Fruit fly (Drosophila melanogaster) whole organism, pupa: ENCODE data around the gene CG14963.

Experiments
- CG10348 ChIP-seq: fragments of 200-800 bp; sonication (Bioruptor generic); IDR thresholded peaks from 2 replicates; pipeline ENCODE4 v1.3.6; 2022; ENCODE audit warnings: missing biosample characterization, missing genetic modification characterization
- CG12605 ChIP-seq: fragments of 200-800 bp; sonication (Bioruptor generic); IDR thresholded peaks from 2 replicates; pipeline ENCODE4 v1.3.6; 2022; ENCODE audit warnings: missing biosample characterization, missing genetic modification characterization
- CG13204 ChIP-seq: fragments of 200-800 bp; sonication (Bioruptor generic); optimal IDR thresholded peaks from 2 replicates; lab custom pipeline; 2018; ENCODE audit warnings: missing biosample characterization, mild to moderate bottlenecking, missing genetic modification characterization, moderate library complexity
- D1 ChIP-seq: fragments of 200-800 bp; sonication (Bioruptor generic); optimal IDR thresholded peaks from 2 replicates; lab custom pipeline; 2018; ENCODE audit warnings: missing biosample characterization, mild to moderate bottlenecking, missing genetic modification characterization, moderate library complexity
- EcR ChIP-seq: fragments of 200-800 bp; sonication (Bioruptor generic); optimal IDR thresholded peaks from 3 replicates; lab custom pipeline; 2019; ENCODE audit warnings: missing biosample characterization, missing genetic modification characterization, mild to moderate bottlenecking, moderate library complexity, missing genetic modification reagents
- Pif1B ChIP-seq: fragments of 200-800 bp; sonication (Bioruptor generic); optimal IDR thresholded peaks from 3 replicates; lab custom pipeline; 2016; ENCODE audit warnings: missing biosample characterization, missing genetic modification characterization

- no peak for TF ChIP-seq D1 (tag; lab: Kevin White, UChicago)
- no peak for TF ChIP-seq CG12605 (GFP tag; lab: Robert Waterston, UW)
- TF ChIP-seq Pif1B (GFP tag; lab: Kevin White, UChicago) = no peak
- TF ChIP-seq CG13204 (GFP tag; lab: Kevin White, UChicago) = no peak
- TF ChIP-seq CG10348 (GFP tag; lab: Robert Waterston, UW) = no peak
- TF ChIP-seq EcR (GFP tag; lab: Kevin White, UChicago) = no peak
These were observed 9.8 kb downstream of the CG14963 start for dm6 chr3L:3162584-3162983.
